Fruit fly (Drosophila melanogaster): ENCODE data around the gene CG34180.
A peak's percentile ranks its signal among the peaks of the same experiment; 100 is the strongest.

The CG34180 gene

dm6 chr2L:6060210-6060609 lies at the start of gene CG34180:
Gene CG34180 (plus strand): TSS chr2L:6060510.
- no peak for TF ChIP-seq CG17801 (GFP tag; optimal IDR thresholded peaks at IDR 0.05; ENCODE audit: partially characterized antibody)

dm6 chr2L:6012303-6013070 lies 47.8 kb upstream of the CG34180 start, which contains the start of gene CG9098:
Gene CG9098 (minus strand): TSS chr2L:6012338.
- TF ChIP-seq CG17801 (GFP tag; optimal IDR thresholded peaks at IDR 0.05; ENCODE audit: partially characterized antibody) = peak; percentile 68

- TF ChIP-seq CG17801 (GFP tag; optimal IDR thresholded peaks at IDR 0.05; ENCODE audit: partially characterized antibody) = no peak
Measured at dm6 chr2L:6013071-6013417, 47.3 kb upstream of the CG34180 start.

dm6 chr2L:6019352-6020131 lies 40.8 kb upstream of the CG34180 start, which contains the start of gene H2.0:
Gene H2.0 (minus strand): TSS chr2L:6019402.
- TF ChIP-seq CG17801 (GFP tag; optimal IDR thresholded peaks at IDR 0.05; ENCODE audit: partially characterized antibody) = no peak

dm6 chr2L:6020535-6020934 lies 39.8 kb upstream of the CG34180 start, which contains the start of gene CG13996:
Gene CG13996 (plus strand): TSS chr2L:6020835.
- TF ChIP-seq CG17801 (GFP tag; optimal IDR thresholded peaks at IDR 0.05; ENCODE audit: partially characterized antibody) = no peak

- no peak for TF ChIP-seq CG17801 (GFP tag; optimal IDR thresholded peaks at IDR 0.05; ENCODE audit: partially characterized antibody)
Measured at dm6 chr2L:6022793-6023192, 37.5 kb upstream of the CG34180 start.

- no peak for TF ChIP-seq CG17801 (GFP tag; optimal IDR thresholded peaks at IDR 0.05; ENCODE audit: partially characterized antibody)
Measured at dm6 chr2L:6024345-6024907, 35.9 kb upstream of the CG34180 start, which contains the start of gene CG9107. Gene CG9107 (minus strand): TSS chr2L:6024539.

dm6 chr2L:6028712-6029111 lies 31.6 kb upstream of the CG34180 start:
- TF ChIP-seq CG17801 (GFP tag; optimal IDR thresholded peaks at IDR 0.05; ENCODE audit: partially characterized antibody) = no peak

dm6 chr2L:6031838-6032237 lies 28.5 kb upstream of the CG34180 start:
- TF ChIP-seq CG17801 (GFP tag; optimal IDR thresholded peaks at IDR 0.05; ENCODE audit: partially characterized antibody) = no peak

- TF ChIP-seq CG17801 (GFP tag; optimal IDR thresholded peaks at IDR 0.05; ENCODE audit: partially characterized antibody) = no peak
Measured at dm6 chr2L:6034344-6034743, 26.0 kb upstream of the CG34180 start, which contains the start of gene CG9109. Gene CG9109 (minus strand): TSS chr2L:6034423.

dm6 chr2L:6035155-6035554 lies 25.2 kb upstream of the CG34180 start:
- no peak for TF ChIP-seq CG17801 (GFP tag; optimal IDR thresholded peaks at IDR 0.05; ENCODE audit: partially characterized antibody)

dm6 chr2L:6036710-6037109 lies 23.6 kb upstream of the CG34180 start, which contains the start of gene mtm:
Gene mtm (minus strand): TSS chr2L:6037015.
- TF ChIP-seq CG17801 (GFP tag; optimal IDR thresholded peaks at IDR 0.05; ENCODE audit: partially characterized antibody) = no peak

- peak; percentile 70 for TF ChIP-seq CG17801 (GFP tag; optimal IDR thresholded peaks at IDR 0.05; ENCODE audit: partially characterized antibody)
Measured at dm6 chr2L:6037830-6038229, 22.5 kb upstream of the CG34180 start, which contains the start of the genes CG9117 and CG31643. Gene CG9117 (minus strand): TSS chr2L:6037902. Gene CG31643 (plus strand): TSS chr2L:6038117.

- TF ChIP-seq CG17801 (GFP tag; optimal IDR thresholded peaks at IDR 0.05; ENCODE audit: partially characterized antibody) = no peak
Measured at dm6 chr2L:6045484-6045883, 14.8 kb upstream of the CG34180 start.

dm6 chr2L:6045972-6046718 lies 14.2 kb upstream of the CG34180 start, which contains the start of gene Pfas:
Gene Pfas (minus strand): TSS chr2L:6046050.
- TF ChIP-seq CG17801 (GFP tag; optimal IDR thresholded peaks at IDR 0.05; ENCODE audit: partially characterized antibody) = peak; percentile 67

Data from ovary, adult (tissue).